Fruit fly (Drosophila melanogaster): Measurements from ENCODE around the gene CG31431.
A peak's percentile ranks its signal among the peaks of the same experiment; 100 is the strongest.

DNA sequence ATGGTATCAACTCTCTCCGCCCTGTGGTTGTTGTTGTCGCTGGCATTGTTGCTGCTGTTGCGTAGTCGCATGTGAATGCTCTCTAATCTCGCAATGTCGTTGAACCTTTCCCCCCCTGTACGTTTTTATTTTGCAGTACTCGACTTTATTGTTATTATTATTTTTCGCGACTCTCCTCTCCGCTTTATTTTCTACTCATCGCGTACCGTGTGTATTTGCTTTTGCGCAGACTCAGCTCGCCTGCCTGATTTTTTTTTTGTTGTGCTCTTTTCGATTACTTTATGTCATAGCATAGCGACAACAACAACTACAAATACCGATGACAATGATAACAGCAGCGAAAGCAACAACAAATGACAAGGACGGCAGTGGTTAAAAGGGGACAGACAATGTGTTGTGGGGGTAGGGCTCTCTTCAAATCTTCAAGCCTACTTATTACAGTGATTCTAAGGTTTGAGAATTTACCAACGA, 41.0 kb upstream of the CG31431 start:
- no peak for TF ChIP-seq net (GFP tag; optimal IDR thresholded peaks at IDR 0.05)
- peak; percentile 5 for TF ChIP-seq Smox (GFP tag; optimal IDR thresholded peaks at IDR 0.05)
- TF ChIP-seq OdsH (GFP tag; optimal IDR thresholded peaks at IDR 0.05) = no peak
- peak; percentile 29 for TF ChIP-seq Hr39 (GFP tag; optimal IDR thresholded peaks at IDR 0.05)
- no peak for TF ChIP-seq acj6 (GFP tag; optimal IDR thresholded peaks at IDR 0.05)
- TF ChIP-seq ss (GFP tag; optimal IDR thresholded peaks at IDR 0.05) = no peak
- no peak for TF ChIP-seq Gug (GFP tag; IDR thresholded peaks at IDR 0.05)
- TF ChIP-seq Lpt (GFP tag; optimal IDR thresholded peaks at IDR 0.05) = no peak
- TF ChIP-seq cyc (GFP tag; optimal IDR thresholded peaks at IDR 0.05) = peak; percentile 35
- TF ChIP-seq Eip78C (GFP tag) = peak; percentile 83

Measured in whole organism, prepupa.